Fruit fly (Drosophila melanogaster) whole organism, embryonic: ENCODE measurements around the gene Ugt36F1.

Source experiments
- Adf1 ChIP-seq: fragments of 200-800 bp; sonication (Bioruptor generic); IDR thresholded peaks from 2 replicates; pipeline ENCODE4 v1.3.6; 2022; ENCODE audit warnings: missing biosample characterization, missing genetic modification characterization
- Atf6 ChIP-seq: fragments of 200-800 bp; sonication (Bioruptor generic); IDR thresholded peaks from 2 replicates; pipeline ENCODE4 v1.3.6; 2022; ENCODE audit warnings: missing biosample characterization, missing genetic modification characterization
- B-H1 ChIP-seq: fragments of 200-800 bp; sonication (Bioruptor generic); IDR thresholded peaks from 3 replicates; pipeline ENCODE4 v1.3.6; 2022; ENCODE audit warnings: missing biosample characterization, missing genetic modification characterization
- Bdp1 ChIP-seq: fragments of 200-800 bp; sonication (Bioruptor generic); optimal IDR thresholded peaks from 3 replicates; lab custom pipeline; 2016; ENCODE audit warnings: missing biosample characterization, missing genetic modification characterization
- CG11560 ChIP-seq: fragments of 200-800 bp; sonication (Bioruptor generic); IDR thresholded peaks from 3 replicates; pipeline ENCODE4 v1.3.6; 2022; ENCODE audit warnings: missing biosample characterization, missing genetic modification characterization
- CG11696 ChIP-seq: fragments of 200-800 bp; sonication (Bioruptor generic); IDR thresholded peaks from 2 replicates; pipeline ENCODE4 v1.3.6; 2022; ENCODE audit warnings: missing biosample characterization, missing genetic modification characterization
- CG12299 ChIP-seq: fragments of 200-800 bp; sonication (Bioruptor generic); optimal IDR thresholded peaks from 2 replicates; lab custom pipeline; 2018; ENCODE audit warnings: missing biosample characterization, mild to moderate bottlenecking, missing genetic modification characterization
- CG13894 ChIP-seq: fragments of 200-800 bp; sonication (Bioruptor generic); optimal IDR thresholded peaks from 3 replicates; lab custom pipeline; 2018; ENCODE audit warnings: missing biosample characterization, mild to moderate bottlenecking, missing genetic modification characterization, moderate library complexity
- CG14710 ChIP-seq: fragments of 200-800 bp; sonication (Bioruptor generic); optimal IDR thresholded peaks from 3 replicates; lab custom pipeline; 2019; ENCODE audit warnings: missing biosample characterization, mild to moderate bottlenecking, missing genetic modification characterization, moderate library complexity
- CG16813 ChIP-seq: fragments of 200-800 bp; sonication (Bioruptor generic); IDR thresholded peaks from 3 replicates; pipeline ENCODE4 v1.3.6; 2022; ENCODE audit warnings: missing biosample characterization, missing genetic modification characterization; ENCODE audit not compliant: partially characterized antibody
- CG17912 ChIP-seq: fragments of 200-800 bp; sonication (Bioruptor generic); optimal IDR thresholded peaks from 2 replicates; lab custom pipeline; 2018; ENCODE audit warnings: missing biosample characterization, mild to moderate bottlenecking, missing genetic modification characterization
- CG2120 ChIP-seq: fragments of 200-800 bp; sonication (Bioruptor generic); optimal IDR thresholded peaks from 3 replicates; lab custom pipeline; 2016; ENCODE audit warnings: missing biosample characterization, missing genetic modification characterization
- CG30403 ChIP-seq: fragments of 200-800 bp; sonication (Bioruptor generic); optimal IDR thresholded peaks from 3 replicates; lab custom pipeline; 2016; ENCODE audit warnings: missing biosample characterization, missing genetic modification characterization
- CG30431 ChIP-seq: fragments of 200-800 bp; sonication (Bioruptor generic); optimal IDR thresholded peaks from 2 replicates; lab custom pipeline; 2017; ENCODE audit warnings: missing biosample characterization, missing genetic modification characterization
- CG31224 ChIP-seq: fragments of 200-800 bp; sonication (Bioruptor generic); IDR thresholded peaks from 2 replicates; pipeline ENCODE4 v1.3.6; 2022; ENCODE audit warnings: missing biosample characterization, missing genetic modification characterization
- CG31365 ChIP-seq: fragments of 200-800 bp; sonication (Bioruptor generic); optimal IDR thresholded peaks from 2 replicates; lab custom pipeline; 2018; ENCODE audit warnings: missing biosample characterization, mild to moderate bottlenecking, missing genetic modification characterization
- CG32772 ChIP-seq: fragments of 200-800 bp; sonication (Bioruptor generic); IDR thresholded peaks from 2 replicates; pipeline ENCODE4 v1.3.6; 2022; ENCODE audit warnings: missing biosample characterization, missing genetic modification characterization
- CG3726 ChIP-seq: fragments of 200-800 bp; sonication (Bioruptor generic); IDR thresholded peaks from 3 replicates; pipeline ENCODE4, ENCODE4 v1.3.6; 2022; ENCODE audit warnings: missing biosample characterization, missing genetic modification characterization
- CG4854 ChIP-seq: fragments of 200-800 bp; sonication (Bioruptor generic); optimal IDR thresholded peaks from 2 replicates; lab custom pipeline; 2016; ENCODE audit warnings: missing biosample characterization, missing genetic modification characterization, inconsistent platforms
- CG6654 ChIP-seq: fragments of 200-800 bp; sonication (Bioruptor generic); optimal IDR thresholded peaks from 2 replicates; lab custom pipeline; 2017; ENCODE audit warnings: missing biosample characterization, mild to moderate bottlenecking, missing genetic modification characterization
- CG6683 ChIP-seq: fragments of 200-800 bp; sonication (Bioruptor generic); optimal IDR thresholded peaks from 2 replicates; lab custom pipeline; 2017; ENCODE audit warnings: missing biosample characterization, mild to moderate bottlenecking, missing genetic modification characterization, missing genetic modification reagents
- Camta ChIP-seq: fragments of 200-800 bp; sonication (Bioruptor generic); optimal IDR thresholded peaks from 2 replicates; lab custom pipeline; 2016; ENCODE audit warnings: missing biosample characterization, missing genetic modification characterization
- HmgD ChIP-seq: fragments of 200-800 bp; sonication (Bioruptor generic); optimal IDR thresholded peaks from 3 replicates; lab custom pipeline; 2016; ENCODE audit warnings: missing biosample characterization, missing genetic modification characterization
- Lim3 ChIP-seq: fragments of 200-800 bp; sonication (Bioruptor generic); IDR thresholded peaks from 2 replicates; pipeline ENCODE4 v1.3.6; 2022; ENCODE audit warnings: missing biosample characterization, missing genetic modification characterization
- NC2β ChIP-seq: fragments of 200-800 bp; sonication (Bioruptor generic); optimal IDR thresholded peaks from 2 replicates; lab custom pipeline; 2016; ENCODE audit warnings: missing biosample characterization, missing genetic modification characterization
- Nf-YA ChIP-seq: fragments of 200-800 bp; sonication (Bioruptor generic); IDR thresholded peaks from 2 replicates; pipeline ENCODE4 v1.3.6; 2022; ENCODE audit warnings: missing biosample characterization, missing genetic modification characterization
- aop ChIP-seq: fragments of 200-800 bp; sonication (Bioruptor generic); IDR thresholded peaks from 2 replicates; pipeline ENCODE4 v1.3.6; 2022; ENCODE audit warnings: missing biosample characterization, missing genetic modification characterization
- bcd ChIP-seq: fragments of 200-800 bp; sonication (Bioruptor generic); optimal IDR thresholded peaks from 2 replicates; lab custom pipeline; 2017; ENCODE audit warnings: missing biosample characterization, mild to moderate bottlenecking, missing genetic modification characterization
- cg ChIP-seq: fragments of 200-800 bp; sonication (Bioruptor generic); optimal IDR thresholded peaks from 3 replicates; lab custom pipeline; 2019; ENCODE audit warnings: missing biosample characterization, mild to moderate bottlenecking, missing genetic modification characterization, moderate library complexity
- chinmo ChIP-seq: fragments of 200-800 bp; sonication (Bioruptor generic); IDR thresholded peaks from 4 replicates; pipeline ENCODE4 v1.3.6; 2022; ENCODE audit warnings: missing biosample characterization, missing genetic modification characterization; ENCODE audit not compliant: partially characterized antibody
- crol ChIP-seq: fragments of 200-800 bp; sonication (Bioruptor generic); IDR thresholded peaks from 2 replicates; pipeline ENCODE4 v1.3.6; 2022; ENCODE audit warnings: missing biosample characterization, missing genetic modification characterization
- crp ChIP-seq, 2 experiments: fragments of 200-800 bp; sonication (Bioruptor generic); optimal IDR thresholded peaks; 2 replicates in 1 of 2; 3 replicates in 1 of 2; lab custom pipeline; 2017; ENCODE audit warnings: missing biosample characterization in 2 of 2, missing genetic modification characterization in 2 of 2, mild to moderate bottlenecking in 1 of 2, moderate library complexity in 1 of 2
- disco-r ChIP-seq: fragments of 200-800 bp; sonication (Bioruptor generic); optimal IDR thresholded peaks from 2 replicates; lab custom pipeline; 2016; ENCODE audit warnings: missing biosample characterization, missing genetic modification characterization
- dmrt11E ChIP-seq: fragments of 200-800 bp; sonication (Bioruptor generic); optimal IDR thresholded peaks from 3 replicates; lab custom pipeline; 2018; ENCODE audit warnings: missing biosample characterization, mild to moderate bottlenecking, missing genetic modification characterization, moderate library complexity
- fd102C ChIP-seq: fragments of 200-800 bp; sonication (Bioruptor generic); optimal IDR thresholded peaks from 2 replicates; lab custom pipeline; 2018; ENCODE audit warnings: missing biosample characterization, mild to moderate bottlenecking, missing genetic modification characterization, moderate library complexity
- ftz-f1 ChIP-seq: fragments of 200-800 bp; sonication (Bioruptor generic); optimal IDR thresholded peaks from 2 replicates; lab custom pipeline; 2016; ENCODE audit warnings: missing biosample characterization, missing genetic modification characterization
- ken ChIP-seq: fragments of 200-800 bp; sonication (Bioruptor generic); IDR thresholded peaks from 3 replicates; pipeline ENCODE4 v1.3.6; 2022; ENCODE audit warnings: missing biosample characterization, missing genetic modification characterization
- lab ChIP-seq: fragments of 200-800 bp; sonication (Bioruptor generic); optimal IDR thresholded peaks from 3 replicates; lab custom pipeline; 2017; ENCODE audit warnings: missing biosample characterization, missing genetic modification characterization, mild to moderate bottlenecking, moderate library complexity, missing genetic modification reagents
- odd ChIP-seq: fragments of 200-800 bp; sonication (Bioruptor generic); optimal IDR thresholded peaks from 2 replicates; lab custom pipeline; 2017; ENCODE audit warnings: missing biosample characterization, mild to moderate bottlenecking, missing genetic modification characterization
- pfk ChIP-seq: fragments of 200-800 bp; sonication (Bioruptor generic); optimal IDR thresholded peaks from 2 replicates; lab custom pipeline; 2018; ENCODE audit warnings: missing biosample characterization, mild to moderate bottlenecking, missing genetic modification characterization, moderate library complexity
- pita ChIP-seq: fragments of 200-800 bp; sonication (Bioruptor generic); optimal IDR thresholded peaks from 2 replicates; lab custom pipeline; 2017; ENCODE audit warnings: missing biosample characterization, mild to moderate bottlenecking, missing genetic modification characterization
- run ChIP-seq: fragments of 200-800 bp; sonication (Bioruptor generic); optimal IDR thresholded peaks from 3 replicates; lab custom pipeline; 2018; ENCODE audit warnings: missing biosample characterization, mild to moderate bottlenecking, missing genetic modification characterization
- schlank ChIP-seq: fragments of 200-800 bp; sonication (Bioruptor generic); optimal IDR thresholded peaks from 2 replicates; lab custom pipeline; 2018; ENCODE audit warnings: missing biosample characterization, mild to moderate bottlenecking, missing genetic modification characterization
- sens-2 ChIP-seq: fragments of 200-800 bp; sonication (Bioruptor generic); IDR thresholded peaks from 2 replicates; pipeline ENCODE4 v1.3.6; 2022; ENCODE audit warnings: missing biosample characterization, missing genetic modification characterization
- sim ChIP-seq: fragments of 200-800 bp; sonication (Bioruptor generic); IDR thresholded peaks from 2 replicates; pipeline ENCODE4 v1.3.6; 2022; ENCODE audit warnings: missing biosample characterization, missing genetic modification characterization
- sr ChIP-seq: fragments of 200-800 bp; sonication (Bioruptor generic); IDR thresholded peaks from 3 replicates; pipeline ENCODE4 v1.3.6; 2022; ENCODE audit warnings: missing biosample characterization, missing genetic modification characterization
- ssp ChIP-seq: fragments of 200-800 bp; sonication (Bioruptor generic); IDR thresholded peaks from 2 replicates; pipeline ENCODE4 v1.3.6; 2022; ENCODE audit warnings: missing biosample characterization, missing genetic modification characterization
- stc ChIP-seq: fragments of 200-800 bp; sonication (Bioruptor generic); IDR thresholded peaks from 2 replicates; pipeline ENCODE4 v1.3.6; 2022; ENCODE audit warnings: missing biosample characterization, missing genetic modification characterization
- trh ChIP-seq: fragments of 200-800 bp; sonication (Bioruptor generic); optimal IDR thresholded peaks from 2 replicates; lab custom pipeline; 2016; ENCODE audit warnings: missing biosample characterization, missing genetic modification characterization
- unc-4 ChIP-seq: fragments of 200-800 bp; sonication (Bioruptor generic); IDR thresholded peaks from 2 replicates; pipeline ENCODE4 v1.3.6; 2022; ENCODE audit warnings: missing biosample characterization, missing genetic modification characterization; ENCODE audit not compliant: partially characterized antibody
- yki ChIP-seq: fragments of >200 bp; optimal IDR thresholded peaks from 3 replicates; lab custom pipeline; 2018

The Ugt36F1 gene

dm6 chr2L:18857635-18858059 lies 38.5 kb downstream of the Ugt36F1 start:
- TF ChIP-seq CG6654 = peak; percentile 79
- peak; percentile 72 for TF ChIP-seq ssp (GFP tag; lab: Robert Waterston, UW)
- peak; percentile 95 for TF ChIP-seq CG2120
- TF ChIP-seq NC2β (GFP tag; lab: Kevin White, UChicago) = peak; percentile 87
- TF ChIP-seq CG17912 (GFP tag; lab: Kevin White, UChicago) = peak; percentile 84
- peak; percentile 90 for TF ChIP-seq Atf6
- TF ChIP-seq CG6683 = peak; percentile 76
- no peak for TF ChIP-seq chinmo
- TF ChIP-seq CG31365 (tag; lab: Kevin White, UChicago) = peak; percentile 70
- TF ChIP-seq CG30403 (GFP tag; lab: Kevin White, UChicago) = peak; percentile 93
- peak; percentile 94 for TF ChIP-seq ken (GFP tag; lab: Robert Waterston, UW)
- peak; percentile 86 for TF ChIP-seq run
- no peak for TF ChIP-seq CG16813 (GFP tag; lab: Robert Waterston, UW)
- peak; percentile 91 for TF ChIP-seq CG12299 (tag; lab: Kevin White, UChicago)
- peak; percentile 76 for TF ChIP-seq disco-r (GFP tag; lab: Kevin White, UChicago)
- TF ChIP-seq Nf-YA = peak; percentile 91
- no peak for TF ChIP-seq fd102C
- TF ChIP-seq Lim3 = 0 out of 2 replicates have a peak, but pooled peaks have one; percentile 13
- TF ChIP-seq bcd = peak; percentile 86
- peak; percentile 85 for TF ChIP-seq Bdp1 (GFP tag; lab: Kevin White, UChicago)
- TF ChIP-seq crol = no peak; the same call in 1 of the 2 replicates
- no peak for TF ChIP-seq cg (GFP tag; lab: Kevin White, UChicago)
- no peak for TF ChIP-seq pfk (GFP tag; lab: Kevin White, UChicago)
- peak; percentile 76 for TF ChIP-seq CG30431 (GFP tag; lab: Kevin White, UChicago)
- TF ChIP-seq aop (GFP tag; lab: Robert Waterston, UW) = no peak
- TF ChIP-seq schlank = peak; percentile 78
- peak; percentile 84 for TF ChIP-seq CG31224 (GFP tag; lab: Robert Waterston, UW)
- peak; percentile 95 for TF ChIP-seq lab (GFP tag; lab: Kevin White, UChicago)
- peak; percentile 86 for TF ChIP-seq CG11696 (GFP tag; lab: Robert Waterston, UW)
- peak; percentile 71 for TF ChIP-seq trh
- TF ChIP-seq CG3726 = peak; percentile 81
- no peak for TF ChIP-seq odd (GFP tag; lab: Kevin White, UChicago)
- peak; percentile 33; the same call in 1 of the 3 replicates for TF ChIP-seq CG11560 (tag; lab: Robert Waterston, UW)
- peak; percentile 80 for TF ChIP-seq dmrt11E (tag; lab: Kevin White, UChicago)
- TF ChIP-seq pita = no peak
- TF ChIP-seq HmgD (GFP tag; lab: Kevin White, UChicago) = peak; percentile 48
- peak; percentile 92 for TF ChIP-seq CG32772 (GFP tag; lab: Robert Waterston, UW)
- peak; percentile 87 for TF ChIP-seq CG13894 (tag; lab: Kevin White, UChicago)
- TF ChIP-seq sim (GFP tag; lab: Robert Waterston, UW) = 0 out of 2 replicates have a peak, but pooled peaks have one; percentile 51
- no peak for TF ChIP-seq ftz-f1 (GFP tag; lab: Kevin White, UChicago)
- peak; percentile 76 for TF ChIP-seq sens-2 (GFP tag; lab: Robert Waterston, UW)
- TF ChIP-seq stc = peak; percentile 90
- peak; percentile 90 for TF ChIP-seq Camta (GFP tag; lab: Kevin White, UChicago)
- 0 out of 2 replicates have a peak, but pooled peaks have one; percentile 32 for TF ChIP-seq unc-4 (GFP tag; lab: Robert Waterston, UW)
- peak; percentile 47 for TF ChIP-seq CG4854 (GFP tag; lab: Kevin White, UChicago)
- TF ChIP-seq B-H1 = peak; percentile 82
- TF ChIP-seq CG14710 (tag; lab: Kevin White, UChicago) = peak; percentile 93
- TF ChIP-seq sr (GFP tag; lab: Robert Waterston, UW) = peak; percentile 67; the same call in 1 of the 3 replicates
- TF ChIP-seq Adf1 (GFP tag; lab: Robert Waterston, UW) = peak; percentile 64
- TF ChIP-seq yki (lab: Kevin White, UChicago) = no peak
- TF ChIP-seq crp (GFP tag; optimal IDR thresholded peaks at IDR 0.05; lab: Kevin White, UChicago) = peak in 1 of 2 experiments; percentile 71
